Worm (Caenorhabditis elegans) whole organism, L1 larva: ENCODE measurements around the gene Y57G11C.1142.

Experiments
- F16B12.6 ChIP-seq: fragments of 150-350 bp; optimal IDR thresholded peaks from 2 replicates; lab custom pipeline; 2014; ENCODE audit warnings: missing biosample characterization, missing genetic modification characterization
- alr-1 ChIP-seq: fragments of 200-800 bp; sonication (Bioruptor generic); optimal IDR thresholded peaks from 2 replicates; lab custom pipeline; 2018; ENCODE audit warnings: borderline replicate concordance, mild to moderate bottlenecking, missing genetic modification characterization, missing compliant biosample characterization
- ceh-82 ChIP-seq, 3 experiments: fragments of 150-350 bp in 1 of 3; sonication (generic microtip) in 2 of 3; optimal IDR thresholded peaks; 2 replicates each; lab custom pipeline; 2014 to 2017; ENCODE audit warnings: missing biosample characterization in 3 of 3, missing genetic modification characterization in 3 of 3
- ceh-90 ChIP-seq: sonication (generic microtip); optimal IDR thresholded peaks from 2 replicates; lab custom pipeline; 2016; ENCODE audit warnings: missing genetic modification characterization, missing compliant biosample characterization
- jun-1 ChIP-seq: fragments of 150-350 bp; optimal IDR thresholded peaks from 2 replicates; lab custom pipeline; 2014; ENCODE audit warnings: missing biosample characterization, missing genetic modification reagents, missing genetic modification characterization
- nhr-11 ChIP-seq: fragments of 150-350 bp; optimal IDR thresholded peaks from 2 replicates; lab custom pipeline; 2014; ENCODE audit warnings: missing biosample characterization, missing genetic modification characterization
- nhr-76 ChIP-seq: sonication (generic microtip); optimal IDR thresholded peaks from 2 replicates; lab custom pipeline; 2017; ENCODE audit warnings: missing biosample characterization, missing genetic modification characterization
- pag-3 ChIP-seq: sonication (generic microtip); optimal IDR thresholded peaks from 2 replicates; lab custom pipeline; 2017; ENCODE audit warnings: missing genetic modification characterization, mild to moderate bottlenecking, missing compliant biosample characterization, antibody characterized with exemption, borderline replicate concordance; ENCODE audit not compliant: insufficient read depth
- pqm-1 ChIP-seq: sonication (generic microtip); optimal IDR thresholded peaks from 3 replicates; lab custom pipeline; 2017; ENCODE audit warnings: missing biosample characterization, missing genetic modification characterization
- tbx-2 ChIP-seq: sonication (generic microtip); optimal IDR thresholded peaks from 2 replicates; lab custom pipeline; 2016; ENCODE audit warnings: missing genetic modification characterization, missing compliant biosample characterization
- unc-62 ChIP-seq: fragments of 150-350 bp; optimal IDR thresholded peaks from 2 replicates; lab custom pipeline; 2014; ENCODE audit warnings: missing biosample characterization, missing genetic modification reagents, missing genetic modification characterization
- ztf-4 ChIP-seq: fragments of 150-350 bp; optimal IDR thresholded peaks from 2 replicates; lab custom pipeline; 2014; ENCODE audit warnings: missing biosample characterization, missing genetic modification characterization

ce11 chrIV:14764719-14765173, 37.7 kb upstream of the Y57G11C.1142 start:
- no peak for TF ChIP-seq ceh-82 (tag; optimal IDR thresholded peaks at IDR 0.05; lab: Kevin White, UChicago)
- TF ChIP-seq pag-3, result no peak
- no peak for TF ChIP-seq F16B12.6 (tag; lab: Kevin White, UChicago)
- no peak for TF ChIP-seq unc-62 (GFP tag; lab: Kevin White, UChicago)
- TF ChIP-seq ztf-4 (tag; lab: Kevin White, UChicago), result no peak
- TF ChIP-seq tbx-2 (tag; lab: Kevin White, UChicago), result no peak
- no peak for TF ChIP-seq ceh-90 (tag; lab: Kevin White, UChicago)
- TF ChIP-seq nhr-76 (tag; lab: Kevin White, UChicago), result no peak
- TF ChIP-seq alr-1, result no peak
- no peak for TF ChIP-seq pqm-1 (tag; lab: Kevin White, UChicago)
- no peak for TF ChIP-seq jun-1
- no peak for TF ChIP-seq nhr-11 (tag; lab: Kevin White, UChicago)
